Fruit fly (Drosophila melanogaster) whole organism, prepupa: ENCODE measurements around the gene CG12446.

Experiments
- Blimp-1 ChIP-seq: fragments of 200-800 bp; sonication (Bioruptor generic); optimal IDR thresholded peaks from 3 replicates; lab custom pipeline; 2017; ENCODE audit warnings: missing biosample characterization, missing genetic modification characterization, mild to moderate bottlenecking, moderate library complexity, missing genetic modification reagents
- CG10631 ChIP-seq: fragments of 200-800 bp; sonication (Bioruptor generic); optimal IDR thresholded peaks from 2 replicates; lab custom pipeline; 2016; ENCODE audit warnings: missing biosample characterization, missing genetic modification characterization
- CG10669 ChIP-seq: fragments of 200-800 bp; sonication (Bioruptor generic); optimal IDR thresholded peaks from 3 replicates; lab custom pipeline; 2018; ENCODE audit warnings: missing biosample characterization, mild to moderate bottlenecking, missing genetic modification characterization, moderate library complexity
- CG11294 ChIP-seq: fragments of 200-800 bp; sonication (Bioruptor generic); IDR thresholded peaks from 2 replicates; pipeline ENCODE4 v1.3.6; 2022; ENCODE audit warnings: missing biosample characterization, missing genetic modification characterization
- CG11762 ChIP-seq: fragments of 200-800 bp; sonication (Bioruptor generic); optimal IDR thresholded peaks from 3 replicates; lab custom pipeline; 2016; ENCODE audit warnings: missing biosample characterization, missing genetic modification characterization; ENCODE audit not compliant: insufficient read depth
- CG15336 ChIP-seq: fragments of 200-800 bp; sonication (Bioruptor generic); IDR thresholded peaks from 2 replicates; pipeline ENCODE4 v1.3.6; 2022; ENCODE audit warnings: missing biosample characterization, missing genetic modification characterization
- CG16779 ChIP-seq: fragments of 200-800 bp; sonication (Bioruptor generic); optimal IDR thresholded peaks from 3 replicates; lab custom pipeline; 2017; ENCODE audit warnings: missing biosample characterization, mild to moderate bottlenecking, missing genetic modification characterization
- CG3032 ChIP-seq: fragments of 200-800 bp; optimal IDR thresholded peaks from 2 replicates; lab custom pipeline; 2019; ENCODE audit warnings: missing biosample characterization, mild to moderate bottlenecking, missing genetic modification characterization, moderate library complexity
- CG31627 ChIP-seq: fragments of 200-800 bp; sonication (Bioruptor generic); optimal IDR thresholded peaks from 3 replicates; lab custom pipeline; 2016; ENCODE audit warnings: missing biosample characterization, missing genetic modification characterization
- CG32006 ChIP-seq: fragments of 200-800 bp; sonication (Bioruptor generic); optimal IDR thresholded peaks from 3 replicates; lab custom pipeline; 2017; ENCODE audit warnings: missing biosample characterization, mild to moderate bottlenecking, missing genetic modification characterization
- CG34406 ChIP-seq: fragments of 200-800 bp; sonication (Bioruptor generic); optimal IDR thresholded peaks from 3 replicates; lab custom pipeline; 2016; ENCODE audit warnings: missing biosample characterization, missing genetic modification characterization
- CG3919 ChIP-seq: fragments of 200-800 bp; sonication (Bioruptor generic); optimal IDR thresholded peaks from 3 replicates; lab custom pipeline; 2016; ENCODE audit warnings: missing biosample characterization, missing genetic modification characterization
- CG4318 ChIP-seq: fragments of 200-800 bp; sonication (Bioruptor generic); optimal IDR thresholded peaks from 3 replicates; lab custom pipeline; 2017; ENCODE audit warnings: missing biosample characterization, mild to moderate bottlenecking, missing genetic modification characterization
- CG6276 ChIP-seq: fragments of 200-800 bp; sonication (Bioruptor generic); optimal IDR thresholded peaks from 2 replicates; lab custom pipeline; 2017; ENCODE audit warnings: missing biosample characterization, mild to moderate bottlenecking, missing genetic modification characterization
- CG6792 ChIP-seq: fragments of 200-800 bp; sonication (Bioruptor generic); optimal IDR thresholded peaks from 3 replicates; lab custom pipeline; 2016; ENCODE audit warnings: missing biosample characterization, missing genetic modification characterization
- CG7368 ChIP-seq: fragments of 200-800 bp; sonication (Bioruptor generic); optimal IDR thresholded peaks from 3 replicates; lab custom pipeline; 2016; ENCODE audit warnings: missing biosample characterization, missing genetic modification characterization
- CG8119 ChIP-seq: fragments of 200-800 bp; sonication (Bioruptor generic); IDR thresholded peaks from 3 replicates; pipeline ENCODE4 v1.3.6; 2022; ENCODE audit warnings: missing biosample characterization, missing genetic modification characterization
- CG8319 ChIP-seq: fragments of 200-800 bp; sonication (Bioruptor generic); optimal IDR thresholded peaks from 3 replicates; lab custom pipeline; 2016; ENCODE audit warnings: missing biosample characterization, missing genetic modification characterization
- CG8632 ChIP-seq: fragments of 200-800 bp; sonication (Bioruptor generic); optimal IDR thresholded peaks from 3 replicates; lab custom pipeline; 2016; ENCODE audit warnings: missing biosample characterization, missing genetic modification characterization
- Eip78C ChIP-seq: fragments of 200-800 bp; sonication (Bioruptor generic); peaks from one replicate; lab custom pipeline; 2016; ENCODE audit warnings: missing biosample characterization, missing genetic modification characterization
- Eip93F ChIP-seq: fragments of 200-800 bp; sonication (Bioruptor generic); optimal IDR thresholded peaks from 2 replicates; lab custom pipeline; 2016; ENCODE audit warnings: missing biosample characterization, mild to moderate bottlenecking, missing genetic modification characterization
- Ets21C ChIP-seq: fragments of 200-800 bp; sonication (Bioruptor generic); optimal IDR thresholded peaks from 3 replicates; lab custom pipeline; 2016; ENCODE audit warnings: missing biosample characterization, missing genetic modification characterization
- Ets96B ChIP-seq: fragments of 200-800 bp; optimal IDR thresholded peaks from 2 replicates; lab custom pipeline; 2019; ENCODE audit warnings: missing biosample characterization, mild to moderate bottlenecking, missing genetic modification characterization, moderate library complexity
- Gug ChIP-seq: fragments of 200-800 bp; sonication (Bioruptor generic); IDR thresholded peaks from 2 replicates; pipeline ENCODE4 v1.3.6; 2022; ENCODE audit warnings: missing biosample characterization, missing genetic modification characterization
- Hr38 ChIP-seq: sonication (Bioruptor generic); optimal IDR thresholded peaks from 2 replicates; lab custom pipeline; 2016; ENCODE audit warnings: missing biosample characterization, missing genetic modification characterization
- Hr4 ChIP-seq: fragments of 200-800 bp; sonication (Bioruptor generic); optimal IDR thresholded peaks from 3 replicates; lab custom pipeline; 2016; ENCODE audit warnings: missing biosample characterization, missing genetic modification characterization
- Lpt ChIP-seq: fragments of 200-800 bp; sonication (Bioruptor generic); optimal IDR thresholded peaks from 3 replicates; lab custom pipeline; 2016; ENCODE audit warnings: missing biosample characterization, missing genetic modification characterization
- Met ChIP-seq: fragments of 200-800 bp; sonication (Bioruptor generic); optimal IDR thresholded peaks from 3 replicates; lab custom pipeline; 2016; ENCODE audit warnings: missing biosample characterization, missing genetic modification characterization
- OdsH ChIP-seq: fragments of 200-800 bp; sonication (Bioruptor generic); optimal IDR thresholded peaks from 3 replicates; lab custom pipeline; 2016; ENCODE audit warnings: missing biosample characterization, missing genetic modification characterization
- Smox ChIP-seq: fragments of 200-800 bp; sonication (Bioruptor generic); optimal IDR thresholded peaks from 3 replicates; lab custom pipeline; 2016; ENCODE audit warnings: missing biosample characterization, missing genetic modification characterization
- Sox102F ChIP-seq: fragments of 200-800 bp; sonication (Bioruptor generic); optimal IDR thresholded peaks from 2 replicates; lab custom pipeline; 2016; ENCODE audit warnings: missing biosample characterization, mild to moderate bottlenecking, missing genetic modification characterization
- Sox14 ChIP-seq: fragments of 200-800 bp; sonication (Bioruptor generic); optimal IDR thresholded peaks from 3 replicates; lab custom pipeline; 2016; ENCODE audit warnings: missing biosample characterization, missing genetic modification characterization
- Sox15 ChIP-seq: fragments of 200-800 bp; sonication (Bioruptor generic); optimal IDR thresholded peaks from 3 replicates; lab custom pipeline; 2016; ENCODE audit warnings: missing biosample characterization, missing genetic modification characterization
- achi ChIP-seq: fragments of 200-800 bp; sonication (Bioruptor generic); optimal IDR thresholded peaks from 3 replicates; lab custom pipeline; 2016; ENCODE audit warnings: missing biosample characterization, missing genetic modification characterization
- acj6 ChIP-seq: fragments of 200-800 bp; sonication (Bioruptor generic); optimal IDR thresholded peaks from 3 replicates; lab custom pipeline; 2016; ENCODE audit warnings: missing biosample characterization, missing genetic modification characterization
- cyc ChIP-seq: fragments of 200-800 bp; sonication (Bioruptor generic); optimal IDR thresholded peaks from 3 replicates; lab custom pipeline; 2016; ENCODE audit warnings: missing biosample characterization, missing genetic modification characterization
- dac ChIP-seq: fragments of 200-800 bp; sonication (Bioruptor generic); optimal IDR thresholded peaks from 2 replicates; lab custom pipeline; 2017; ENCODE audit warnings: missing biosample characterization, mild to moderate bottlenecking, missing genetic modification characterization
- dsx ChIP-seq: fragments of 200-800 bp; optimal IDR thresholded peaks from 3 replicates; lab custom pipeline; 2019; ENCODE audit warnings: missing biosample characterization, mild to moderate bottlenecking, missing genetic modification characterization, moderate library complexity; ENCODE audit not compliant: poor library complexity, severe bottlenecking
- esn ChIP-seq: fragments of 200-800 bp; sonication (Bioruptor generic); optimal IDR thresholded peaks from 2 replicates; lab custom pipeline; 2016; ENCODE audit warnings: missing biosample characterization, mild to moderate bottlenecking, missing genetic modification characterization, moderate library complexity
- fd59A ChIP-seq: fragments of 200-800 bp; sonication (Bioruptor generic); optimal IDR thresholded peaks from 2 replicates; lab custom pipeline; 2017; ENCODE audit warnings: missing biosample characterization, mild to moderate bottlenecking, missing genetic modification characterization, missing genetic modification reagents
- fd85E ChIP-seq: fragments of 200-800 bp; sonication (Bioruptor generic); optimal IDR thresholded peaks from 3 replicates; lab custom pipeline; 2016; ENCODE audit warnings: missing biosample characterization, missing genetic modification characterization
- fkh ChIP-seq: fragments of 200-800 bp; sonication (Bioruptor generic); optimal IDR thresholded peaks from 3 replicates; lab custom pipeline; 2017; ENCODE audit warnings: missing biosample characterization, mild to moderate bottlenecking, missing genetic modification characterization, moderate library complexity
- lz ChIP-seq: fragments of 200-800 bp; sonication (Bioruptor generic); optimal IDR thresholded peaks from 3 replicates; lab custom pipeline; 2016; ENCODE audit warnings: missing biosample characterization, missing genetic modification characterization
- net ChIP-seq: fragments of 200-800 bp; sonication (Bioruptor generic); optimal IDR thresholded peaks from 3 replicates; lab custom pipeline; 2016; ENCODE audit warnings: missing biosample characterization, missing genetic modification characterization
- pdm3 ChIP-seq: fragments of 200-800 bp; sonication (Bioruptor generic); optimal IDR thresholded peaks from 3 replicates; lab custom pipeline; 2016; ENCODE audit warnings: missing biosample characterization, missing genetic modification characterization
- salr ChIP-seq, 2 experiments: fragments of 200-800 bp; sonication (Bioruptor generic); optimal IDR thresholded peaks; 3 replicates each; lab custom pipeline; 2016 to 2018; ENCODE audit warnings: missing biosample characterization in 2 of 2, missing genetic modification characterization in 2 of 2, mild to moderate bottlenecking in 1 of 2
- spab ChIP-seq: fragments of 200-800 bp; sonication (Bioruptor generic); optimal IDR thresholded peaks from 2 replicates; lab custom pipeline; 2017; ENCODE audit warnings: missing biosample characterization, mild to moderate bottlenecking, missing genetic modification characterization, missing genetic modification reagents
- vri ChIP-seq: fragments of 200-800 bp; sonication (Bioruptor generic); optimal IDR thresholded peaks from 3 replicates; lab custom pipeline; 2016; ENCODE audit warnings: missing biosample characterization, mild to moderate bottlenecking, missing genetic modification characterization

CG12446 gene

dm6 chrX:22847247-22847646 lies 35.5 kb upstream of the CG12446 start:
- TF ChIP-seq OdsH: no peak
- no peak for TF ChIP-seq Met (GFP tag; lab: Kevin White, UChicago)
- no peak for TF ChIP-seq Hr38 (GFP tag; lab: Kevin White, UChicago)
- no peak for TF ChIP-seq CG11762 (GFP tag; lab: Kevin White, UChicago)
- TF ChIP-seq CG16779 (tag; lab: Kevin White, UChicago): no peak
- no peak for TF ChIP-seq Gug (GFP tag; lab: Robert Waterston, UW)
- no peak for TF ChIP-seq CG6792 (GFP tag; lab: Kevin White, UChicago)
- no peak for TF ChIP-seq CG3032 (tag; lab: Kevin White, UChicago)
- no peak for TF ChIP-seq Ets21C (GFP tag; lab: Kevin White, UChicago)
- TF ChIP-seq Ets96B (tag; lab: Kevin White, UChicago): no peak
- TF ChIP-seq CG3919 (GFP tag; lab: Kevin White, UChicago): peak; percentile 15
- TF ChIP-seq CG10669 (GFP tag; lab: Kevin White, UChicago): no peak
- TF ChIP-seq Sox15 (GFP tag; lab: Kevin White, UChicago): no peak
- no peak for TF ChIP-seq CG34406 (GFP tag; lab: Kevin White, UChicago)
- peak; percentile 40 for TF ChIP-seq Eip78C (GFP tag; lab: Kevin White, UChicago)
- TF ChIP-seq CG10631 (GFP tag; lab: Kevin White, UChicago): no peak
- TF ChIP-seq CG15336 (GFP tag; lab: Robert Waterston, UW): peak; percentile 20; the same call in 1 of the 2 replicates
- TF ChIP-seq CG4318 (GFP tag; lab: Kevin White, UChicago): peak; percentile 8
- no peak for TF ChIP-seq fd59A (GFP tag; lab: Kevin White, UChicago)
- TF ChIP-seq Lpt: no peak
- no peak for TF ChIP-seq dsx (GFP tag; lab: Kevin White, UChicago)
- no peak for TF ChIP-seq vri (GFP tag; lab: Kevin White, UChicago)
- TF ChIP-seq Blimp-1 (GFP tag; lab: Kevin White, UChicago): no peak
- peak; percentile 54 for TF ChIP-seq CG32006 (GFP tag; lab: Kevin White, UChicago)
- no peak for TF ChIP-seq CG8119 (GFP tag; lab: Robert Waterston, UW)
- no peak for TF ChIP-seq CG7368 (GFP tag; lab: Kevin White, UChicago)
- no peak for TF ChIP-seq Sox102F (GFP tag; lab: Kevin White, UChicago)
- no peak for TF ChIP-seq dac
- no peak for TF ChIP-seq Sox14 (GFP tag; lab: Kevin White, UChicago)
- peak; percentile 2 for TF ChIP-seq Hr4 (GFP tag; lab: Kevin White, UChicago)

dm6 chrX:22846393-22846792 lies 34.7 kb upstream of the CG12446 start:
- TF ChIP-seq vri (GFP tag; lab: Kevin White, UChicago): no peak
- TF ChIP-seq acj6 (GFP tag; lab: Kevin White, UChicago): peak; percentile 45
- TF ChIP-seq Hr38 (GFP tag; lab: Kevin White, UChicago): no peak
- peak; percentile 51 for TF ChIP-seq Ets21C (GFP tag; lab: Kevin White, UChicago)
- no peak for TF ChIP-seq salr (GFP tag; optimal IDR thresholded peaks at IDR 0.05; lab: Kevin White, UChicago)
- TF ChIP-seq pdm3: peak; percentile 59
- TF ChIP-seq Met (GFP tag; lab: Kevin White, UChicago): peak; percentile 68
- no peak for TF ChIP-seq dac
- peak; percentile 48 for TF ChIP-seq CG8632 (GFP tag; lab: Kevin White, UChicago)
- peak; percentile 29 for TF ChIP-seq achi
- TF ChIP-seq CG10669 (GFP tag; lab: Kevin White, UChicago): no peak
- peak; percentile 20 for TF ChIP-seq CG3919 (GFP tag; lab: Kevin White, UChicago)
- TF ChIP-seq CG11294 (GFP tag; lab: Robert Waterston, UW): no peak
- TF ChIP-seq Hr4 (GFP tag; lab: Kevin White, UChicago): peak; percentile 7
- TF ChIP-seq lz: peak; percentile 54
- peak; percentile 26 for TF ChIP-seq cyc (GFP tag; lab: Kevin White, UChicago)
- TF ChIP-seq CG8119 (GFP tag; lab: Robert Waterston, UW): no peak
- peak; percentile 47 for TF ChIP-seq Sox102F (GFP tag; lab: Kevin White, UChicago)
- TF ChIP-seq Sox15 (GFP tag; lab: Kevin White, UChicago): peak; percentile 41
- no peak for TF ChIP-seq fd85E (GFP tag; lab: Kevin White, UChicago)
- no peak for TF ChIP-seq Blimp-1 (GFP tag; lab: Kevin White, UChicago)
- no peak for TF ChIP-seq net (GFP tag; lab: Kevin White, UChicago)
- TF ChIP-seq Eip93F (GFP tag; lab: Kevin White, UChicago): no peak
- no peak for TF ChIP-seq spab (GFP tag; lab: Kevin White, UChicago)
- peak; percentile 9 for TF ChIP-seq fd59A (GFP tag; lab: Kevin White, UChicago)
- TF ChIP-seq Smox: peak; percentile 38
- TF ChIP-seq CG6276 (GFP tag; lab: Kevin White, UChicago): no peak
- peak; percentile 64 for TF ChIP-seq esn (GFP tag; lab: Kevin White, UChicago)
- TF ChIP-seq Lpt: no peak
- no peak for TF ChIP-seq CG3032 (tag; lab: Kevin White, UChicago)
- no peak for TF ChIP-seq CG8319 (GFP tag; lab: Kevin White, UChicago)
- no peak for TF ChIP-seq fkh (GFP tag; lab: Kevin White, UChicago)
- no peak for TF ChIP-seq CG4318 (GFP tag; lab: Kevin White, UChicago)
- TF ChIP-seq CG31627 (GFP tag; lab: Kevin White, UChicago): peak; percentile 65
